Worm (Caenorhabditis elegans) whole organism, L3 larva: ENCODE data around the gene C11H1.5.

ENCODE experiments used
- R02D3.7 ChIP-seq: fragments of 150-350 bp; optimal IDR thresholded peaks from 2 replicates; lab custom pipeline; 2014; ENCODE audit warnings: missing biosample characterization, missing genetic modification characterization
- ZK546.5 ChIP-seq: sonication (generic microtip); optimal IDR thresholded peaks from 2 replicates; lab custom pipeline; 2017; ENCODE audit warnings: missing biosample characterization, missing genetic modification characterization
- aly-2 ChIP-seq: fragments of 150-350 bp; optimal IDR thresholded peaks from 2 replicates; lab custom pipeline; 2014; ENCODE audit warnings: missing biosample characterization, missing genetic modification characterization
- ama-1 ChIP-seq: fragments of 150-350 bp; optimal IDR thresholded peaks from 2 replicates; lab custom pipeline; 2018
- ceh-16 ChIP-seq: sonication (generic microtip); optimal IDR thresholded peaks from 2 replicates; lab custom pipeline; 2017; ENCODE audit warnings: missing biosample characterization, missing genetic modification characterization
- ceh-28 ChIP-seq: fragments of 150-350 bp; optimal IDR thresholded peaks from 2 replicates; lab custom pipeline; 2014; ENCODE audit warnings: missing biosample characterization, missing genetic modification reagents, missing genetic modification characterization
- ceh-82 ChIP-seq: fragments of 150-350 bp; optimal IDR thresholded peaks from 2 replicates; lab custom pipeline; 2014; ENCODE audit warnings: missing biosample characterization, missing genetic modification characterization
- ceh-9 ChIP-seq: sonication (generic microtip); optimal IDR thresholded peaks from 2 replicates; lab custom pipeline; 2018; ENCODE audit warnings: missing biosample characterization, missing genetic modification characterization
- daf-12 ChIP-seq: fragments of 150-350 bp; optimal IDR thresholded peaks from 2 replicates; lab custom pipeline; 2014; ENCODE audit warnings: missing biosample characterization, missing genetic modification reagents, missing genetic modification characterization
- egl-27 ChIP-seq: sonication (generic microtip); optimal IDR thresholded peaks from 4 replicates; lab custom pipeline; 2017; ENCODE audit warnings: missing biosample characterization, missing genetic modification reagents, missing genetic modification characterization
- egl-5 ChIP-seq: fragments of 150-350 bp; optimal IDR thresholded peaks from 2 replicates; lab custom pipeline; 2017; ENCODE audit warnings: missing biosample characterization, missing genetic modification reagents, missing genetic modification characterization, inconsistent platforms
- elt-1 ChIP-seq: fragments of 150-350 bp; optimal IDR thresholded peaks from 2 replicates; lab custom pipeline; 2014; ENCODE audit warnings: missing biosample characterization, missing genetic modification characterization
- elt-2 ChIP-seq: sonication (generic microtip); optimal IDR thresholded peaks from 2 replicates; lab custom pipeline; 2016; ENCODE audit warnings: missing genetic modification reagents, mild to moderate bottlenecking, missing genetic modification characterization, missing compliant biosample characterization
- elt-3 ChIP-seq, 3 experiments: fragments of 150-350 bp in 1 of 3; sonication (generic microtip) in 2 of 3; optimal IDR thresholded peaks; 2 replicates in 2 of 3; 4 replicates in 1 of 3; lab custom pipeline; 2014 to 2017; ENCODE audit warnings: missing biosample characterization in 3 of 3, missing genetic modification characterization in 3 of 3
- eor-1 ChIP-seq, 2 experiments: fragments of 150-350 bp; optimal IDR thresholded peaks; 2 replicates each; lab custom pipeline; 2014 to 2018; ENCODE audit warnings: missing biosample characterization in 2 of 2, missing genetic modification characterization in 2 of 2
- fkh-10 ChIP-seq: sonication (generic microtip); optimal IDR thresholded peaks from 2 replicates; lab custom pipeline; 2017; ENCODE audit warnings: missing biosample characterization, missing genetic modification reagents, missing genetic modification characterization
- fos-1 ChIP-seq: fragments of 150-350 bp; optimal IDR thresholded peaks from 2 replicates; lab custom pipeline; 2014; ENCODE audit warnings: missing biosample characterization, missing genetic modification characterization
- hmg-11 ChIP-seq: sonication (generic microtip); optimal IDR thresholded peaks from 2 replicates; lab custom pipeline; 2016; ENCODE audit warnings: missing genetic modification characterization, missing compliant biosample characterization
- lin-39 ChIP-seq: fragments of 150-350 bp; optimal IDR thresholded peaks from 2 replicates; lab custom pipeline; 2018; ENCODE audit warnings: missing biosample characterization, missing genetic modification reagents, missing genetic modification characterization
- lsy-12 ChIP-seq: sonication (generic microtip); optimal IDR thresholded peaks from 2 replicates; lab custom pipeline; 2016; ENCODE audit warnings: mild to moderate bottlenecking, missing genetic modification characterization, missing compliant biosample characterization
- mdl-1 ChIP-seq: fragments of 150-350 bp; optimal IDR thresholded peaks from 2 replicates; lab custom pipeline; 2014; ENCODE audit warnings: missing biosample characterization, missing genetic modification characterization
- mml-1 ChIP-seq: fragments of 150-350 bp; sonication (generic microtip); optimal IDR thresholded peaks from 3 replicates; lab custom pipeline; 2014; ENCODE audit warnings: missing biosample characterization, missing genetic modification characterization
- nfya-1 ChIP-seq: sonication (generic microtip); optimal IDR thresholded peaks from 2 replicates; lab custom pipeline; 2017; ENCODE audit warnings: missing genetic modification characterization, mild to moderate bottlenecking, missing compliant biosample characterization, antibody characterized with exemption, moderate library complexity; ENCODE audit not compliant: insufficient read depth
- nhr-11 ChIP-seq: fragments of 150-350 bp; optimal IDR thresholded peaks from 2 replicates; lab custom pipeline; 2014; ENCODE audit warnings: missing biosample characterization, missing genetic modification characterization
- nhr-12 ChIP-seq: fragments of 150-350 bp; optimal IDR thresholded peaks from 2 replicates; lab custom pipeline; 2014; ENCODE audit warnings: missing biosample characterization, missing genetic modification characterization
- nhr-23 ChIP-seq: fragments of 150-350 bp; optimal IDR thresholded peaks from 2 replicates; lab custom pipeline; 2014; ENCODE audit warnings: missing biosample characterization, missing genetic modification reagents, missing genetic modification characterization
- nhr-25 ChIP-seq: sonication (generic microtip); optimal IDR thresholded peaks from 2 replicates; lab custom pipeline; 2017; ENCODE audit warnings: missing biosample characterization, missing genetic modification characterization
- nhr-43 ChIP-seq: sonication (generic microtip); optimal IDR thresholded peaks from 2 replicates; lab custom pipeline; 2016; ENCODE audit warnings: mild to moderate bottlenecking, missing genetic modification characterization, missing compliant biosample characterization; ENCODE audit not compliant: poor library complexity, severe bottlenecking
- nhr-67 ChIP-seq: fragments of 150-350 bp; optimal IDR thresholded peaks from 2 replicates; lab custom pipeline; 2014; ENCODE audit warnings: missing biosample characterization, missing genetic modification characterization
- nhr-77 ChIP-seq: fragments of 150-350 bp; optimal IDR thresholded peaks from 2 replicates; lab custom pipeline; 2014; ENCODE audit warnings: missing biosample characterization, missing genetic modification characterization
- pha-4 ChIP-seq: fragments of 150-350 bp; optimal IDR thresholded peaks from 2 replicates; lab custom pipeline; 2014; ENCODE audit warnings: missing biosample characterization, missing genetic modification reagents, missing genetic modification characterization
- pqm-1 ChIP-seq: fragments of 150-350 bp; optimal IDR thresholded peaks from 2 replicates; lab custom pipeline; 2017; ENCODE audit warnings: missing biosample characterization, missing genetic modification characterization, inconsistent platforms
- snpc-4 ChIP-seq: fragments of 150-350 bp; optimal IDR thresholded peaks from 2 replicates; lab custom pipeline; 2014; ENCODE audit warnings: missing biosample characterization, missing genetic modification characterization
- tbx-2 ChIP-seq: sonication (generic microtip); optimal IDR thresholded peaks from 2 replicates; lab custom pipeline; 2016; ENCODE audit warnings: mild to moderate bottlenecking, missing genetic modification characterization, missing compliant biosample characterization
- unc-39 ChIP-seq: sonication (generic microtip); optimal IDR thresholded peaks from 4 replicates; lab custom pipeline; 2017; ENCODE audit warnings: missing biosample characterization, missing genetic modification characterization
- unc-62 ChIP-seq: fragments of 150-350 bp; sonication (generic microtip); optimal IDR thresholded peaks from 4 replicates; lab custom pipeline; 2014; ENCODE audit warnings: missing biosample characterization, missing genetic modification reagents, missing genetic modification characterization
- zag-1 ChIP-seq: fragments of 150-350 bp; optimal IDR thresholded peaks from 2 replicates; lab custom pipeline; 2014; ENCODE audit warnings: missing biosample characterization, missing genetic modification characterization
- ztf-4 ChIP-seq: fragments of 150-350 bp; optimal IDR thresholded peaks from 2 replicates; lab custom pipeline; 2014; ENCODE audit warnings: missing biosample characterization, missing genetic modification characterization

Gene C11H1.5

ce11 chrX:14267781-14268180 is 35.2 kb downstream of the C11H1.5 start, which contains the start of gene del-1:
Gene del-1, plus strand, starts transcription at chrX:14268081.
- no peak for TF ChIP-seq daf-12 (tag; lab: Kevin White, UChicago)
- no peak for TF ChIP-seq hmg-11
- no peak for TF ChIP-seq lin-39 (tag; lab: Kevin White, UChicago)
- no peak for TF ChIP-seq nhr-23 (tag; lab: Kevin White, UChicago)
- TF ChIP-seq egl-5: no peak
- TF ChIP-seq unc-39: no peak
- no peak for TF ChIP-seq ceh-82 (tag; lab: Kevin White, UChicago)
- TF ChIP-seq fkh-10 (GFP tag; lab: Kevin White, UChicago): no peak
- no peak for TF ChIP-seq egl-27 (tag; lab: Kevin White, UChicago)
- TF ChIP-seq lsy-12: no peak
- no peak for TF ChIP-seq R02D3.7 (tag; lab: Kevin White, UChicago)
- TF ChIP-seq nhr-11 (tag; lab: Kevin White, UChicago): no peak

ce11 chrX:14267170-14267569 is 35.8 kb downstream of the C11H1.5 start:
- TF ChIP-seq elt-1 (tag; lab: Kevin White, UChicago) (peak; percentile 65), pha-4 (tag; lab: Kevin White, UChicago) (no peak)
- TF ChIP-seq, all 47 proteins: peak for 1

- TF ChIP-seq fos-1: no peak
- no peak for TF ChIP-seq ZK546.5 (tag; lab: Kevin White, UChicago)
- TF ChIP-seq unc-62 (GFP tag; lab: Kevin White, UChicago): no peak
- no peak for TF ChIP-seq pha-4 (tag; lab: Kevin White, UChicago)
- no peak for TF ChIP-seq egl-5
- no peak for TF ChIP-seq ztf-4 (tag; lab: Kevin White, UChicago)
- TF ChIP-seq nhr-12 (tag; lab: Kevin White, UChicago): no peak
- no peak for TF ChIP-seq elt-1 (tag; lab: Kevin White, UChicago)
- no peak for TF ChIP-seq nhr-77 (tag; lab: Kevin White, UChicago)
- TF ChIP-seq nhr-23 (tag; lab: Kevin White, UChicago): no peak
Measured at ce11 chrX:14263473-14263872, 39.5 kb downstream of the C11H1.5 start, which contains the start of gene E02H4.8. Gene E02H4.8, minus strand, starts transcription at chrX:14263573.

- no peak for TF ChIP-seq nhr-67 (tag; lab: Kevin White, UChicago)
- TF ChIP-seq mdl-1 (tag; lab: Kevin White, UChicago): no peak
- no peak for TF ChIP-seq lsy-12
- no peak for TF ChIP-seq elt-3 (tag; optimal IDR thresholded peaks at IDR 0.05; lab: Kevin White, UChicago)
- TF ChIP-seq ztf-4 (tag; lab: Kevin White, UChicago): no peak
- TF ChIP-seq nhr-25 (tag; lab: Kevin White, UChicago): no peak
- no peak for TF ChIP-seq nfya-1
Measured at ce11 chrX:14257661-14258060, 45.3 kb downstream of the C11H1.5 start, which contains the start of gene E02H4.4. Gene E02H4.4, plus strand, starts transcription at chrX:14257961.

- no peak for TF ChIP-seq ceh-28 (tag; lab: Kevin White, UChicago)
- no peak for TF ChIP-seq zag-1 (tag; lab: Kevin White, UChicago)
- no peak for TF ChIP-seq nhr-43 (tag; lab: Kevin White, UChicago)
- peak; percentile 36 for TF ChIP-seq elt-2 (tag; lab: Kevin White, UChicago)
- TF ChIP-seq ceh-9: no peak
- peak; percentile 12 for TF ChIP-seq pqm-1
- no peak for TF ChIP-seq ceh-82 (tag; lab: Kevin White, UChicago)
- TF ChIP-seq aly-2 (tag; lab: Kevin White, UChicago): no peak
- no peak for TF ChIP-seq ama-1 (lab: Kevin White, UChicago)
- no peak for TF ChIP-seq mml-1
- TF ChIP-seq snpc-4 (tag; lab: Kevin White, UChicago): no peak
- no peak for TF ChIP-seq eor-1 (tag; optimal IDR thresholded peaks at IDR 0.05; lab: Kevin White, UChicago)
- TF ChIP-seq elt-3 (tag; optimal IDR thresholded peaks at IDR 0.05; lab: Kevin White, UChicago): no peak
- TF ChIP-seq ceh-16 (tag; lab: Kevin White, UChicago): no peak
- no peak for TF ChIP-seq R02D3.7 (tag; lab: Kevin White, UChicago)
- no peak for TF ChIP-seq daf-12 (tag; lab: Kevin White, UChicago)
- no peak for TF ChIP-seq tbx-2 (tag; lab: Kevin White, UChicago)
Measured at ce11 chrX:14255973-14256372, 47.0 kb downstream of the C11H1.5 start, which contains the start of gene E02H4.7. Gene E02H4.7, plus strand, starts transcription at chrX:14256273.
